Fruit fly (Drosophila melanogaster) whole organism, embryonic: ENCODE measurements around the gene CG11596.

ENCODE experiments used
- Adf1 ChIP-seq: fragments of 200-800 bp; sonication (Bioruptor generic); IDR thresholded peaks from 2 replicates; pipeline ENCODE4 v1.3.6; 2022; ENCODE audit warnings: missing biosample characterization, missing genetic modification characterization
- Antp ChIP-seq: fragments of 200-800 bp; sonication (Bioruptor generic); optimal IDR thresholded peaks from 3 replicates; lab custom pipeline; 2016; ENCODE audit warnings: missing biosample characterization, missing genetic modification characterization
- Atf-2 ChIP-seq: fragments of 200-800 bp; sonication (Bioruptor generic); optimal IDR thresholded peaks from 2 replicates; lab custom pipeline; 2016; ENCODE audit warnings: missing biosample characterization, missing genetic modification characterization
- Atf6 ChIP-seq: fragments of 200-800 bp; sonication (Bioruptor generic); IDR thresholded peaks from 2 replicates; pipeline ENCODE4 v1.3.6; 2022; ENCODE audit warnings: missing biosample characterization, missing genetic modification characterization
- BtbVII ChIP-seq: fragments of 200-800 bp; sonication (Bioruptor generic); optimal IDR thresholded peaks from 3 replicates; lab custom pipeline; 2017; ENCODE audit warnings: missing biosample characterization, mild to moderate bottlenecking, missing genetic modification characterization
- CG11456 ChIP-seq: fragments of 200-800 bp; sonication (Bioruptor generic); IDR thresholded peaks from 3 replicates; pipeline ENCODE4 v1.3.6; 2022; ENCODE audit warnings: missing biosample characterization, missing genetic modification characterization
- CG12299 ChIP-seq: fragments of 200-800 bp; sonication (Bioruptor generic); optimal IDR thresholded peaks from 2 replicates; lab custom pipeline; 2018; ENCODE audit warnings: missing biosample characterization, mild to moderate bottlenecking, missing genetic modification characterization
- CG14014 ChIP-seq: fragments of 200-800 bp; sonication (Bioruptor generic); IDR thresholded peaks from 2 replicates; pipeline ENCODE4 v1.3.6; 2022; ENCODE audit warnings: missing biosample characterization, missing genetic modification characterization
- CG17385 ChIP-seq: fragments of 200-800 bp; sonication (Bioruptor generic); optimal IDR thresholded peaks from 3 replicates; lab custom pipeline; 2018; ENCODE audit warnings: missing biosample characterization, mild to moderate bottlenecking, missing genetic modification characterization
- CG2875 ChIP-seq: fragments of 200-800 bp; sonication (Bioruptor generic); optimal IDR thresholded peaks from 2 replicates; lab custom pipeline; 2017; ENCODE audit warnings: missing biosample characterization, mild to moderate bottlenecking, missing genetic modification characterization, missing genetic modification reagents
- CG30403 ChIP-seq: fragments of 200-800 bp; sonication (Bioruptor generic); optimal IDR thresholded peaks from 3 replicates; lab custom pipeline; 2016; ENCODE audit warnings: missing biosample characterization, missing genetic modification characterization
- CG31224 ChIP-seq: fragments of 200-800 bp; sonication (Bioruptor generic); IDR thresholded peaks from 2 replicates; pipeline ENCODE4 v1.3.6; 2022; ENCODE audit warnings: missing biosample characterization, missing genetic modification characterization
- CG32532 ChIP-seq: fragments of 200-800 bp; sonication (Bioruptor generic); IDR thresholded peaks from 2 replicates; pipeline ENCODE4 v1.3.6; 2022; ENCODE audit warnings: missing biosample characterization, missing genetic modification characterization
- CG3838 ChIP-seq: fragments of 200-800 bp; sonication (Bioruptor generic); optimal IDR thresholded peaks from 3 replicates; lab custom pipeline; 2016; ENCODE audit warnings: missing biosample characterization, missing genetic modification characterization
- CG6254 ChIP-seq: fragments of 200-800 bp; sonication (Bioruptor generic); optimal IDR thresholded peaks from 3 replicates; lab custom pipeline; 2017; ENCODE audit warnings: mild to moderate bottlenecking, missing biosample characterization, missing genetic modification reagents, missing genetic modification characterization
- CG6689 ChIP-seq: fragments of 200-800 bp; sonication (Bioruptor generic); IDR thresholded peaks from 2 replicates; pipeline ENCODE4 v1.3.6; 2022; ENCODE audit warnings: missing biosample characterization, missing genetic modification characterization
- CG8388 ChIP-seq: fragments of 200-800 bp; sonication (Bioruptor generic); optimal IDR thresholded peaks from 2 replicates; lab custom pipeline; 2019; ENCODE audit warnings: missing biosample characterization, mild to moderate bottlenecking, missing genetic modification characterization, moderate library complexity
- CG9215 ChIP-seq: fragments of 200-800 bp; sonication (Bioruptor generic); IDR thresholded peaks from 2 replicates; pipeline ENCODE4 v1.3.6; 2022; ENCODE audit warnings: missing biosample characterization, missing genetic modification characterization
- CG9609 ChIP-seq: fragments of 200-800 bp; sonication (Bioruptor generic); optimal IDR thresholded peaks from 3 replicates; lab custom pipeline; 2016; ENCODE audit warnings: missing biosample characterization, missing genetic modification characterization
- CHES-1-like ChIP-seq: fragments of 200-800 bp; sonication (Bioruptor generic); optimal IDR thresholded peaks from 2 replicates; lab custom pipeline; 2016; ENCODE audit warnings: missing biosample characterization, missing genetic modification characterization
- Dek ChIP-seq: fragments of 200-800 bp; sonication (Bioruptor generic); optimal IDR thresholded peaks from 3 replicates; lab custom pipeline; 2019; ENCODE audit warnings: missing biosample characterization, mild to moderate bottlenecking, missing genetic modification characterization, moderate library complexity
- Gug ChIP-seq: fragments of 200-800 bp; sonication (Bioruptor generic); IDR thresholded peaks from 4 replicates; pipeline ENCODE4 v1.3.6; 2022; ENCODE audit warnings: missing biosample characterization, missing genetic modification characterization
- HmgD ChIP-seq: fragments of 200-800 bp; sonication (Bioruptor generic); optimal IDR thresholded peaks from 3 replicates; lab custom pipeline; 2016; ENCODE audit warnings: missing biosample characterization, missing genetic modification characterization
- Jarid2 ChIP-seq: fragments of 200-800 bp; sonication (Bioruptor generic); optimal IDR thresholded peaks from 3 replicates; lab custom pipeline; 2017; ENCODE audit warnings: mild to moderate bottlenecking, missing biosample characterization, missing genetic modification reagents, missing genetic modification characterization
- MTF-1 ChIP-seq: fragments of 200-800 bp; sonication (Bioruptor generic); optimal IDR thresholded peaks from 2 replicates; lab custom pipeline; 2018; ENCODE audit warnings: missing biosample characterization, mild to moderate bottlenecking, missing genetic modification characterization, borderline replicate concordance
- Mad ChIP-seq: fragments of 200-800 bp; sonication (Bioruptor generic); optimal IDR thresholded peaks from 2 replicates; lab custom pipeline; 2016; ENCODE audit warnings: missing biosample characterization, missing genetic modification characterization
- Sox100B ChIP-seq: fragments of 200-800 bp; sonication (Bioruptor generic); optimal IDR thresholded peaks from 3 replicates; lab custom pipeline; 2018; ENCODE audit warnings: missing biosample characterization, mild to moderate bottlenecking, missing genetic modification characterization
- Spps ChIP-seq: fragments of 200-800 bp; sonication (Bioruptor generic); optimal IDR thresholded peaks from 2 replicates; lab custom pipeline; 2018; ENCODE audit warnings: missing biosample characterization, mild to moderate bottlenecking, missing genetic modification characterization
- Sry-β ChIP-seq: fragments of 200-800 bp; sonication (Bioruptor generic); optimal IDR thresholded peaks from 2 replicates; lab custom pipeline; 2018; ENCODE audit warnings: missing biosample characterization, mild to moderate bottlenecking, missing genetic modification characterization, moderate library complexity
- Trl ChIP-seq, 3 experiments: fragments of >200 bp in 2 of 3; fragments of 200-800 bp in 1 of 3; sonication (Bioruptor generic) in 1 of 3; optimal IDR thresholded peaks; 2 replicates in 1 of 3; 3 replicates in 2 of 3; lab custom pipeline; 2016 to 2017; ENCODE audit warnings: missing biosample characterization in 1 of 3, missing genetic modification characterization in 1 of 3
- ab ChIP-seq: fragments of 200-800 bp; sonication (Bioruptor generic); optimal IDR thresholded peaks from 2 replicates; lab custom pipeline; 2016; ENCODE audit warnings: missing biosample characterization, missing genetic modification characterization
- ase ChIP-seq: fragments of 200-800 bp; sonication (Bioruptor generic); IDR thresholded peaks from 3 replicates; pipeline ENCODE4 v1.3.6; 2022; ENCODE audit warnings: missing biosample characterization, missing genetic modification characterization
- az2 ChIP-seq: fragments of 200-800 bp; sonication (Bioruptor generic); optimal IDR thresholded peaks from 3 replicates; lab custom pipeline; 2016; ENCODE audit warnings: missing biosample characterization, missing genetic modification characterization
- cato ChIP-seq: fragments of 200-800 bp; sonication (Bioruptor generic); optimal IDR thresholded peaks from 2 replicates; lab custom pipeline; 2016; ENCODE audit warnings: missing biosample characterization, missing genetic modification characterization, borderline replicate concordance
- chinmo ChIP-seq: fragments of 200-800 bp; sonication (Bioruptor generic); IDR thresholded peaks from 4 replicates; pipeline ENCODE4 v1.3.6; 2022; ENCODE audit warnings: missing biosample characterization, missing genetic modification characterization; ENCODE audit not compliant: partially characterized antibody
- chm ChIP-seq: fragments of 200-800 bp; sonication (Bioruptor generic); IDR thresholded peaks from 2 replicates; pipeline ENCODE4 v1.3.6; 2022; ENCODE audit warnings: missing biosample characterization, missing genetic modification characterization
- dmrt11E ChIP-seq: fragments of 200-800 bp; sonication (Bioruptor generic); optimal IDR thresholded peaks from 3 replicates; lab custom pipeline; 2018; ENCODE audit warnings: missing biosample characterization, mild to moderate bottlenecking, missing genetic modification characterization, moderate library complexity
- emc ChIP-seq: fragments of 200-800 bp; sonication (Bioruptor generic); optimal IDR thresholded peaks from 2 replicates; lab custom pipeline; 2016; ENCODE audit warnings: missing biosample characterization, missing genetic modification characterization
- fu2 ChIP-seq: fragments of 200-800 bp; sonication (Bioruptor generic); optimal IDR thresholded peaks from 2 replicates; lab custom pipeline; 2016; ENCODE audit warnings: missing biosample characterization, missing genetic modification characterization
- nom ChIP-seq: fragments of 200-800 bp; sonication (Bioruptor generic); optimal IDR thresholded peaks from 2 replicates; lab custom pipeline; 2017; ENCODE audit warnings: missing biosample characterization, missing genetic modification characterization, mild to moderate bottlenecking, moderate library complexity, missing genetic modification reagents
- oc ChIP-seq: fragments of 200-800 bp; sonication (Bioruptor generic); optimal IDR thresholded peaks from 2 replicates; lab custom pipeline; 2018; ENCODE audit warnings: missing biosample characterization, mild to moderate bottlenecking, missing genetic modification characterization, moderate library complexity
- pho ChIP-seq: fragments of 200-800 bp; sonication (Bioruptor generic); optimal IDR thresholded peaks from 2 replicates; lab custom pipeline; 2016; ENCODE audit warnings: missing biosample characterization, missing genetic modification characterization
- phol ChIP-seq: fragments of 200-800 bp; sonication (Bioruptor generic); optimal IDR thresholded peaks from 3 replicates; lab custom pipeline; 2018; ENCODE audit warnings: missing biosample characterization, mild to moderate bottlenecking, missing genetic modification characterization, moderate library complexity
- row ChIP-seq: fragments of 200-800 bp; sonication (Bioruptor generic); IDR thresholded peaks from 3 replicates; pipeline ENCODE4 v1.3.6; 2022; ENCODE audit warnings: missing biosample characterization, missing genetic modification characterization
- sens ChIP-seq: fragments of 200-800 bp; sonication (Bioruptor generic); peaks from one replicate; lab custom pipeline; 2016; ENCODE audit warnings: missing biosample characterization, missing genetic modification characterization
- seq ChIP-seq: fragments of 200-800 bp; sonication (Bioruptor generic); IDR thresholded peaks from 2 replicates; pipeline ENCODE4 v1.3.6; 2022; ENCODE audit warnings: missing biosample characterization, missing genetic modification characterization
- slou ChIP-seq: fragments of 200-800 bp; sonication (Bioruptor generic); optimal IDR thresholded peaks from 3 replicates; lab custom pipeline; 2016; ENCODE audit warnings: missing biosample characterization, missing genetic modification characterization
- sna ChIP-seq: fragments of 200-800 bp; sonication (Bioruptor generic); IDR thresholded peaks from 2 replicates; pipeline ENCODE4 v1.3.6; 2022; ENCODE audit warnings: missing biosample characterization, missing genetic modification characterization; ENCODE audit not compliant: partially characterized antibody
- sqz ChIP-seq: fragments of 200-800 bp; sonication (Bioruptor generic); optimal IDR thresholded peaks from 3 replicates; lab custom pipeline; 2018; ENCODE audit warnings: missing biosample characterization, mild to moderate bottlenecking, missing genetic modification characterization
- sug ChIP-seq: fragments of 200-800 bp; optimal IDR thresholded peaks from 2 replicates; lab custom pipeline; 2019; ENCODE audit warnings: missing biosample characterization, mild to moderate bottlenecking, missing genetic modification characterization, moderate library complexity
- trem ChIP-seq: fragments of 200-800 bp; optimal IDR thresholded peaks from 3 replicates; lab custom pipeline; 2019; ENCODE audit warnings: missing biosample characterization, mild to moderate bottlenecking, missing genetic modification characterization, moderate library complexity
- wdn ChIP-seq: fragments of 200-800 bp; sonication (Bioruptor generic); IDR thresholded peaks from 2 replicates; pipeline ENCODE4 v1.3.6; 2022; ENCODE audit warnings: missing biosample characterization, missing genetic modification characterization

Gene CG11596

dm6 chrX:1889926-1890325 lies 37.6 kb upstream of the CG11596 start, which contains the start of the genes trr and mRpL16 (continued):
- no peak for TF ChIP-seq oc (tag; lab: Kevin White, UChicago)
- TF ChIP-seq CG14014 (GFP tag; lab: Robert Waterston, UW) = no peak
- TF ChIP-seq HmgD (GFP tag; lab: Kevin White, UChicago) = no peak
- peak; percentile 58 for TF ChIP-seq Mad (GFP tag; lab: Kevin White, UChicago)
- TF ChIP-seq CG3838 (GFP tag; lab: Kevin White, UChicago) = no peak
- peak; percentile 19 for TF ChIP-seq Spps (tag; lab: Kevin White, UChicago)
- TF ChIP-seq CHES-1-like (GFP tag; lab: Kevin White, UChicago) = peak; percentile 44
- no peak for TF ChIP-seq nom (GFP tag; lab: Kevin White, UChicago)
- peak; percentile 53 for TF ChIP-seq pho
- no peak for TF ChIP-seq ase (GFP tag; lab: Robert Waterston, UW)
- 0 out of 4 replicates have a peak, but pooled peaks have one; percentile 59 for TF ChIP-seq chinmo (GFP tag; lab: Robert Waterston, UW)
- TF ChIP-seq CG31224 = 0 out of 2 replicates have a peak, but pooled peaks have one; percentile 16
- peak; percentile 56; the same call in 1 of the 2 replicates for TF ChIP-seq seq (GFP tag; lab: Robert Waterston, UW)
- TF ChIP-seq Jarid2 (GFP tag; lab: Kevin White, UChicago) = no peak
- TF ChIP-seq Trl (optimal IDR thresholded peaks at IDR 0.05; lab: Kevin White, UChicago) = no peak
- peak; percentile 24 for TF ChIP-seq Trl (GFP tag; optimal IDR thresholded peaks at IDR 0.05; lab: Kevin White, UChicago)
- TF ChIP-seq CG32532 (GFP tag; lab: Robert Waterston, UW) = peak; percentile 64
- TF ChIP-seq ab (GFP tag; lab: Kevin White, UChicago) = no peak
- TF ChIP-seq CG8388 (GFP tag; lab: Kevin White, UChicago) = peak; percentile 26
- peak; percentile 31 for TF ChIP-seq dmrt11E
- TF ChIP-seq Gug (GFP tag; lab: Robert Waterston, UW) = peak; percentile 30; the same call in 1 of the 4 replicates
- peak; percentile 18 for TF ChIP-seq CG30403 (GFP tag; lab: Kevin White, UChicago)
- TF ChIP-seq fu2 (GFP tag; lab: Kevin White, UChicago) = no peak
- no peak for TF ChIP-seq Adf1 (GFP tag; lab: Robert Waterston, UW)
- TF ChIP-seq CG9609 = peak; percentile 22
- no peak for TF ChIP-seq emc
- no peak for TF ChIP-seq CG2875 (GFP tag; lab: Kevin White, UChicago)
- peak; percentile 74 for TF ChIP-seq row
- peak; percentile 68; the same call in 1 of the 2 replicates for TF ChIP-seq sna (GFP tag; lab: Robert Waterston, UW)
- TF ChIP-seq CG11456 (GFP tag; lab: Robert Waterston, UW) = 0 out of 3 replicates have a peak, but pooled peaks have one; percentile 46
- TF ChIP-seq trem (tag; lab: Kevin White, UChicago) = peak; percentile 83
- TF ChIP-seq sqz (GFP tag; lab: Kevin White, UChicago) = no peak
- peak; percentile 44; the same call in 1 of the 2 replicates for TF ChIP-seq CG9215 (GFP tag; lab: Robert Waterston, UW)
- peak; percentile 64 for TF ChIP-seq sug
- TF ChIP-seq Sox100B (GFP tag; lab: Kevin White, UChicago) = no peak
- peak; percentile 86 for TF ChIP-seq sens (GFP tag; lab: Kevin White, UChicago)
- TF ChIP-seq CG6689 (GFP tag; lab: Robert Waterston, UW) = 0 out of 2 replicates have a peak, but pooled peaks have one; percentile 36
- peak; percentile 25 for TF ChIP-seq Dek
- TF ChIP-seq, all 482 proteins: peak for 184

DNA sequence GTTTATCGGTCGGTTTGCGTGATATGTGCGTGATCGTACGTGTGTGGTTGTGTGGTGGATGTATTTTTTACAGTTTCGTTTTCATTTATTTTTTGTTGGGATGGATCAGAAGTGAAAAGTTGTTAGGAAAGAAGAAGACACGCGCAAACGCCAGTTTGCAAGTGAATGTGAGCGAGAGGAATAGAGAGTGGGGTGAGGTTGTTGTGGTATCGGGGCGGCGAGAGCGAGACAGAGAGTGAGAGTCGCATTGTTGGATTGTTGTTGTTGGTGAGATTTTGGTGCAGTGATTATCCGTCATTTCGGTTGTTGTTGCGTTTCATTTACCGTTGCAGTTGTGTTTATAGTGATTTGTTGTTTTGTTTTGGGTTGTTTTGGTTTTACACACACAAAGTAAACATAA lies 34.0 kb upstream of the CG11596 start:
- TF ChIP-seq Sry-β (GFP tag; lab: Kevin White, UChicago) (no peak), wdn (GFP tag; lab: Robert Waterston, UW) (no peak), MTF-1 (GFP tag; lab: Kevin White, UChicago) (no peak), Atf-2 (no peak), BtbVII (GFP tag; lab: Kevin White, UChicago) (no peak), CG12299 (no peak), cato (no peak), Atf6 (no peak), sens (GFP tag; lab: Kevin White, UChicago) (peak; percentile 47), Antp (GFP tag; lab: Kevin White, UChicago) (no peak), slou (GFP tag; lab: Kevin White, UChicago) (no peak), CG6254 (GFP tag; lab: Kevin White, UChicago) (no peak), CG17385 (GFP tag; lab: Kevin White, UChicago) (peak; percentile 72), phol (tag; lab: Kevin White, UChicago) (no peak), az2 (GFP tag; lab: Kevin White, UChicago) (no peak), chm (no peak)
